Worm (Caenorhabditis elegans): ENCODE measurements around the gene B0457.4.

B0457.4 gene

DNA sequence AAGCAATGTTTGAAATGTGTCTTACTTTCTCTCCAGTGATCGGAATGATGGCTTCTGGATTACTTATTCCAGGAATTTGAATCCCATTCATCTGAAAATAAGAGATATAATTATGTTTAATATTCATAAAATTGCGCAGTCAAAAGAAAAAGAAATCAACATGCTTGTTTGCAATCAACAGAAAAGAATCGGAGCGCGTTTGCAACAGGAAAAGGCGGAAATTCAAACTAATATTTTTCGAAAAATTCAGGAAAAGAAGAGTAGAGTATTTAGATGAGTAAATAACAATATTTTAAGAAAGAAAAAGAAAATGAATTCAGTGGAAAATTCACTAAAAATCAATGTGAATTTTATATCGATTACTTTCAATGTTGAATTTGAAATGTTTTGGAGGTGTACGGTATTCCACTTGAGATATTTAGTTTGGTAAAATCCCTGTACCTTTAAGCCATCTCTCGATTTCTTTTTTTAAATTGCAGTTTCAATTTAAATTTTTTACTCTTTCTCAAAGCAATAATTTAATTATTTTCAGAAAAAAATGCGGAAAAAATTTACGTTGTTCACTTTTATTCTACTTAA lies 28.6 kb upstream of the B0457.4 start, which contains the start of the genes set-17 and T21B10.4:
Gene set-17 (minus strand): TSS at position 127 of the 579 bp plus-strand sequence.
Gene T21B10.4 (plus strand): TSS at position 533 of the 579 bp plus-strand sequence.
- TF ChIP-seq nhr-28 (tag; optimal IDR thresholded peaks at IDR 0.05) (no peak), fos-1 (tag; optimal IDR thresholded peaks at IDR 0.05) (no peak), ama-1 (optimal IDR thresholded peaks at IDR 0.05) (no peak), ZK546.5 (tag; optimal IDR thresholded peaks at IDR 0.05) (no peak), nhr-25 (tag; optimal IDR thresholded peaks at IDR 0.05) (peak; percentile 7), pha-4 (tag; optimal IDR thresholded peaks at IDR 0.05) (peak; percentile 86), elt-1 (tag; optimal IDR thresholded peaks at IDR 0.05) (peak; percentile 61), nhr-43 (tag; optimal IDR thresholded peaks at IDR 0.05; ENCODE audit: poor library complexity, severe bottlenecking) (no peak), nfya-1 (tag; optimal IDR thresholded peaks at IDR 0.05; ENCODE audit: insufficient read depth) (peak; percentile 35), lin-15B (tag; optimal IDR thresholded peaks at IDR 0.05) (peak; percentile 29), egl-27 (tag; optimal IDR thresholded peaks at IDR 0.05) (no peak), egl-5 (tag; optimal IDR thresholded peaks at IDR 0.05) (no peak)

DNA sequence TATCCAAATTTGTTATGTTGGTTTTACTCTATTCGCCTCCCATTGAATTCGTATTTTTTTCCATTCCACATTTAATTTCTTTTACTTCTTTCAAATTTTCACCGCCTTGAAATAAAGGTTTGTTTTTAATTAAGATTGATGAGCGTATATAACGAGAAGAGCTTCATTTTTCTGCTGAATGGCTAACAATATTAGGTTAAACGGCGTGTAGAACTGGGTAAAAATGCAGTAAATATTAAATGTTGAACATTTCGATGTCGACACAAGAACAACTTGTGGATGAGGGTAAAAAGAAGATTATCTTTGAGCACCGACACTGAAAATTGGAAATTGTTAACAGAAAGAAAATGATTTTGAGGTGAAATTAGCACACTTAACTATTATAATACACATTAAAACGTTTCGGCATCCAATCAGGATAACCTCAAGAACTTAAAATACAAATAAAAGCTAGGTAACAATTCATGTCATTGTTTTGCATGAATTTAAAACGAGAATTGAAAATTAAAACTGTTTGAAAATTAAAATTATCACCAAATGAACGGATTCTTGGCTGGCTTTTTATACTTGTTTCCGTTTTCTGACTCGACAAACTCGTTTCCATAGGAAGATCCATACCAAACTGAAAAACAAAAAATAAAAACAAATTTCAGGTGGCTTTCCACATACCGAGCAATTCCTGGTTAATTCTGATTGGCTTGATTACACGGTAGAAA lies 27.2 kb upstream of the B0457.4 start:
- no peak for TF ChIP-seq lsy-12 (tag; optimal IDR thresholded peaks at IDR 0.05)
- TF ChIP-seq elt-2 (tag; optimal IDR thresholded peaks at IDR 0.05) = no peak
- TF ChIP-seq ama-1 (optimal IDR thresholded peaks at IDR 0.05) = no peak
- TF ChIP-seq nhr-11 (tag; optimal IDR thresholded peaks at IDR 0.05) = no peak
- no peak for TF ChIP-seq zag-1 (tag; optimal IDR thresholded peaks at IDR 0.05)
- no peak for TF ChIP-seq sea-2 (GFP tag; optimal IDR thresholded peaks at IDR 0.05)
- no peak for TF ChIP-seq fkh-2 (tag; optimal IDR thresholded peaks at IDR 0.05)
- no peak for TF ChIP-seq pha-4 (tag; optimal IDR thresholded peaks at IDR 0.05)
- TF ChIP-seq ceh-28 (tag; optimal IDR thresholded peaks at IDR 0.05) = no peak
- no peak for TF ChIP-seq lin-15B (tag; optimal IDR thresholded peaks at IDR 0.05)
- TF ChIP-seq lin-39 (tag; optimal IDR thresholded peaks at IDR 0.05) = no peak
- TF ChIP-seq ztf-4 (tag; optimal IDR thresholded peaks at IDR 0.05) = no peak
- TF ChIP-seq egl-27 (tag; optimal IDR thresholded peaks at IDR 0.05) = no peak
- TF ChIP-seq unc-39 (tag; optimal IDR thresholded peaks at IDR 0.05) = no peak

ce11 chrII:8933693-8934432 lies 22.0 kb upstream of the B0457.4 start, which contains the start of gene T21B10.3:
T21B10.3 (plus strand) TSS chrII:8934382.
- TF ChIP-seq hmg-11 (tag; optimal IDR thresholded peaks at IDR 0.05) (peak; percentile 31), R02D3.7 (tag; optimal IDR thresholded peaks at IDR 0.05) (peak; percentile 33), nhr-77 (tag; optimal IDR thresholded peaks at IDR 0.05) (no peak), ama-1 (optimal IDR thresholded peaks at IDR 0.05) (peak; percentile 96), nfya-1 (tag; optimal IDR thresholded peaks at IDR 0.05; ENCODE audit: insufficient read depth) (peak; percentile 4), elt-1 (tag; optimal IDR thresholded peaks at IDR 0.05) (no peak), nhr-43 (tag; optimal IDR thresholded peaks at IDR 0.05; ENCODE audit: poor library complexity, severe bottlenecking) (peak; percentile 15)

ce11 chrII:8932392-8932791 lies 20.6 kb upstream of the B0457.4 start:
- TF ChIP-seq nhr-76 (tag; optimal IDR thresholded peaks at IDR 0.05) (no peak), fos-1 (tag; optimal IDR thresholded peaks at IDR 0.05) (no peak), R02D3.7 (tag; optimal IDR thresholded peaks at IDR 0.05) (no peak), nhr-25 (tag; optimal IDR thresholded peaks at IDR 0.05) (no peak), nhr-23 (tag; optimal IDR thresholded peaks at IDR 0.05) (no peak), fkh-10 (GFP tag; optimal IDR thresholded peaks at IDR 0.05) (no peak), egl-5 (tag; optimal IDR thresholded peaks at IDR 0.05) (no peak)

- TF ChIP-seq mml-1 (tag; optimal IDR thresholded peaks at IDR 0.05) (no peak), elt-3 (tag; optimal IDR thresholded peaks at IDR 0.05) (no peak), nhr-28 (tag; optimal IDR thresholded peaks at IDR 0.05) (no peak), fkh-10 (GFP tag; optimal IDR thresholded peaks at IDR 0.05) (no peak), tbx-2 (tag; optimal IDR thresholded peaks at IDR 0.05) (no peak), jun-1 (tag; optimal IDR thresholded peaks at IDR 0.05) (no peak), hmg-11 (tag; optimal IDR thresholded peaks at IDR 0.05) (peak; percentile 42), ceh-28 (tag; optimal IDR thresholded peaks at IDR 0.05) (no peak), nhr-43 (tag; optimal IDR thresholded peaks at IDR 0.05; ENCODE audit: poor library complexity, severe bottlenecking) (no peak), lsy-12 (tag; optimal IDR thresholded peaks at IDR 0.05) (no peak), eor-1 (tag; optimal IDR thresholded peaks at IDR 0.05) (no peak), unc-39 (tag; optimal IDR thresholded peaks at IDR 0.05) (no peak), egl-5 (tag; optimal IDR thresholded peaks at IDR 0.05) (peak; percentile 41), ama-1 (optimal IDR thresholded peaks at IDR 0.05) (peak; percentile 46), R02D3.7 (tag; optimal IDR thresholded peaks at IDR 0.05) (no peak), aly-2 (tag; optimal IDR thresholded peaks at IDR 0.05) (no peak), unc-62 (GFP tag; optimal IDR thresholded peaks at IDR 0.05) (no peak), ceh-16 (tag; optimal IDR thresholded peaks at IDR 0.05) (no peak), elt-2 (tag; optimal IDR thresholded peaks at IDR 0.05) (peak; percentile 27), snpc-4 (tag; optimal IDR thresholded peaks at IDR 0.05) (no peak), daf-12 (tag; optimal IDR thresholded peaks at IDR 0.05) (no peak), nhr-77 (tag; optimal IDR thresholded peaks at IDR 0.05) (no peak)
Measured at ce11 chrII:8931405-8932149, 19.7 kb upstream of the B0457.4 start.
